Worm (Caenorhabditis elegans): ENCODE results near the gene Y39B6A.13.

Gene Y39B6A.13

ce11 chrV:19149057-19149456 is 29.8 kb upstream of the Y39B6A.13 start, which contains the start of gene Y39B6A.7:
TSS of gene Y39B6A.7 (minus strand) at chrV:19149157.
- no peak for TF ChIP-seq aha-1 (tag; optimal IDR thresholded peaks at IDR 0.05)
- no peak for TF ChIP-seq irx-1 (tag; optimal IDR thresholded peaks at IDR 0.05)
- TF ChIP-seq ceh-82 (tag; optimal IDR thresholded peaks at IDR 0.05) = no peak
- TF ChIP-seq Y116A8C.19 (tag; optimal IDR thresholded peaks at IDR 0.05; ENCODE audit: borderline replicate concordance) = no peak
- no peak for TF ChIP-seq mab-9 (GFP tag; IDR thresholded peaks at IDR 0.05)

- TF ChIP-seq unc-130 (tag; optimal IDR thresholded peaks at IDR 0.05) (no peak), unc-62 (GFP tag; optimal IDR thresholded peaks at IDR 0.05) (no peak), egl-13 (tag; optimal IDR thresholded peaks at IDR 0.05) (no peak), fkh-8 (tag; optimal IDR thresholded peaks at IDR 0.05) (no peak), ztf-11 (tag; optimal IDR thresholded peaks at IDR 0.05) (no peak), vab-15 (tag; optimal IDR thresholded peaks at IDR 0.05) (no peak), lin-35 (GFP tag; optimal IDR thresholded peaks at IDR 0.05) (no peak), sptf-1 (tag; optimal IDR thresholded peaks at IDR 0.05) (no peak), nhr-11 (tag; optimal IDR thresholded peaks at IDR 0.05) (no peak), lin-13 (GFP tag; optimal IDR thresholded peaks at IDR 0.05) (no peak), irx-1 (tag; optimal IDR thresholded peaks at IDR 0.05) (no peak), pax-3 (tag; optimal IDR thresholded peaks at IDR 0.05) (no peak), C16A3.4 (tag; optimal IDR thresholded peaks at IDR 0.05) (no peak), ama-1 (optimal IDR thresholded peaks at IDR 0.05) (no peak), F16B12.6 (tag; optimal IDR thresholded peaks at IDR 0.05) (no peak), nhr-12 (tag; optimal IDR thresholded peaks at IDR 0.05) (no peak), nhr-19 (GFP tag; conservative IDR thresholded peaks at IDR 0.05) (no peak), swsn-7 (tag; optimal IDR thresholded peaks at IDR 0.05) (no peak), xbp-1 (tag; optimal IDR thresholded peaks at IDR 0.05) (no peak), lin-14 (GFP tag; optimal IDR thresholded peaks at IDR 0.05) (no peak)
These were observed 29.1 kb upstream of the Y39B6A.13 start for ce11 chrV:19148350-19148749.

ce11 chrV:19142595-19142994 is 23.4 kb upstream of the Y39B6A.13 start:
- TF ChIP-seq lin-35 (GFP tag; optimal IDR thresholded peaks at IDR 0.05) (peak in 1 of 2 experiments; percentile 13), nhr-47 (tag; optimal IDR thresholded peaks at IDR 0.05) (peak; percentile 2), pax-3 (tag; optimal IDR thresholded peaks at IDR 0.05) (no peak), nhr-19 (GFP tag; conservative IDR thresholded peaks at IDR 0.05) (peak; percentile 28), efl-1 (optimal IDR thresholded peaks at IDR 0.05) (no peak), efl-1 (GFP tag; optimal IDR thresholded peaks at IDR 0.05 in 1 of 2) (peak in 1 of 2 experiments; percentile 45)

- TF ChIP-seq nhr-28 (tag; optimal IDR thresholded peaks at IDR 0.05) (no peak), tbx-2 (tag; optimal IDR thresholded peaks at IDR 0.05) (no peak), lin-14 (GFP tag; optimal IDR thresholded peaks at IDR 0.05) (no peak), dpl-1 (GFP tag; optimal IDR thresholded peaks at IDR 0.05) (no peak), snpc-4 (tag; optimal IDR thresholded peaks at IDR 0.05) (no peak), ceh-88 (GFP tag; IDR thresholded peaks at IDR 0.05) (no peak), tlp-1 (tag; optimal IDR thresholded peaks at IDR 0.05) (no peak), ceh-8 (GFP tag; optimal IDR thresholded peaks at IDR 0.05) (no peak), sup-37 (GFP tag; optimal IDR thresholded peaks at IDR 0.05) (no peak), fkh-8 (tag; optimal IDR thresholded peaks at IDR 0.05) (no peak), elt-2 (tag; optimal IDR thresholded peaks at IDR 0.05) (no peak), pqm-1 (tag; optimal IDR thresholded peaks at IDR 0.05) (no peak), unc-86 (tag; optimal IDR thresholded peaks at IDR 0.05) (no peak), grh-1 (GFP tag; IDR thresholded peaks at IDR 0.05) (no peak), jun-1 (tag; optimal IDR thresholded peaks at IDR 0.05) (no peak), unc-98 (GFP tag; IDR thresholded peaks at IDR 0.05) (no peak), unc-62 (GFP tag; optimal IDR thresholded peaks at IDR 0.05) (no peak)
These were observed 21.3 kb upstream of the Y39B6A.13 start, which contains the start of gene cpg-23 for ce11 chrV:19140495-19140894. TSS of gene cpg-23 (plus strand) at chrV:19140795.

All from whole organism, L1 larva.